Worm (Caenorhabditis elegans): ENCODE measurements around the gene F53F4.7.

F53F4.7 gene

ce11 chrV:13584484-13584883 is 29.3 kb downstream of the F53F4.7 start, which contains the start of gene F53F4.1:
Gene F53F4.1 (plus strand): TSS chrV:13584784.
- no peak for TF ChIP-seq lin-15B (tag; optimal IDR thresholded peaks at IDR 0.05)
- TF ChIP-seq mxl-2 (GFP tag; conservative IDR thresholded peaks at IDR 0.05) = no peak

ce11 chrV:13580696-13581095 is 33.1 kb downstream of the F53F4.7 start, which contains the start of gene C50B8.5:
Gene C50B8.5 (plus strand): TSS chrV:13580968.
- TF ChIP-seq nhr-6 (tag; optimal IDR thresholded peaks at IDR 0.05) = peak; percentile 88
- TF ChIP-seq ctbp-1 (GFP tag; IDR thresholded peaks at IDR 0.05) = no peak
- TF ChIP-seq pqm-1 (tag; optimal IDR thresholded peaks at IDR 0.05) = peak; percentile 63
- TF ChIP-seq duxl-1 (tag; optimal IDR thresholded peaks at IDR 0.05; ENCODE audit: poor library complexity) = peak; percentile 0
- peak; percentile 8 for TF ChIP-seq mep-1 (tag; optimal IDR thresholded peaks at IDR 0.05)
- TF ChIP-seq unc-62 (GFP tag; optimal IDR thresholded peaks at IDR 0.05 in 1 of 2) = peak in 1 of 2 experiments; percentile 85
- no peak for TF ChIP-seq unc-62 (tag; optimal IDR thresholded peaks at IDR 0.05)
- TF ChIP-seq ztf-11 (tag; optimal IDR thresholded peaks at IDR 0.05) = no peak
- TF ChIP-seq dmd-6 (GFP tag; IDR thresholded peaks at IDR 0.05) = peak; percentile 8; the same call in 1 of the 2 replicates
- peak; percentile 53 for TF ChIP-seq mes-2 (tag; optimal IDR thresholded peaks at IDR 0.05; ENCODE audit: poor library complexity, severe bottlenecking)
- TF ChIP-seq aha-1 (tag) = no peak
- no peak for TF ChIP-seq hmg-1.1 (GFP tag; IDR thresholded peaks at IDR 0.05)
- TF ChIP-seq daf-19 (GFP tag; conservative IDR thresholded peaks at IDR 0.05) = no peak
- TF ChIP-seq dve-1 (tag; optimal IDR thresholded peaks at IDR 0.05; ENCODE audit: insufficient read depth) = peak; percentile 65
- TF ChIP-seq daf-16 (GFP tag; optimal IDR thresholded peaks at IDR 0.05) = no peak
- peak; percentile 70 for TF ChIP-seq daf-16 (tag; optimal IDR thresholded peaks at IDR 0.05)
- no peak for TF ChIP-seq lin-38 (GFP tag; IDR thresholded peaks at IDR 0.05)

ce11 chrV:13578637-13579036 is 35.1 kb downstream of the F53F4.7 start, which contains the start of gene C50B8.6:
Gene C50B8.6 (plus strand): TSS chrV:13578972.
- TF ChIP-seq lir-3 (tag; optimal IDR thresholded peaks at IDR 0.05) (no peak), nhr-6 (tag; optimal IDR thresholded peaks at IDR 0.05) (no peak), hlh-11 (tag; optimal IDR thresholded peaks at IDR 0.05) (peak; percentile 36), nhr-28 (tag; optimal IDR thresholded peaks at IDR 0.05) (peak; percentile 50), dmd-6 (GFP tag; IDR thresholded peaks at IDR 0.05) (peak; percentile 41; the same call in 1 of the 2 replicates), daf-16 (GFP tag; optimal IDR thresholded peaks at IDR 0.05) (no peak), daf-16 (tag; optimal IDR thresholded peaks at IDR 0.05) (peak; percentile 77), dve-1 (tag; optimal IDR thresholded peaks at IDR 0.05; ENCODE audit: insufficient read depth) (peak; percentile 34), unc-62 (GFP tag; optimal IDR thresholded peaks at IDR 0.05 in 1 of 2) (peak in 1 of 2 experiments; percentile 64), unc-62 (tag; optimal IDR thresholded peaks at IDR 0.05) (no peak), mxl-3 (GFP tag; optimal IDR thresholded peaks at IDR 0.05) (peak; percentile 26), pqm-1 (tag; optimal IDR thresholded peaks at IDR 0.05) (peak; percentile 91)

- TF ChIP-seq hlh-30 (tag; optimal IDR thresholded peaks at IDR 0.05; ENCODE audit: insufficient read depth) (no peak), daf-8 (GFP tag; IDR thresholded peaks at IDR 0.05) (no peak), nhr-28 (tag; optimal IDR thresholded peaks at IDR 0.05) (peak; percentile 18), fos-1 (tag; optimal IDR thresholded peaks at IDR 0.05) (no peak), zip-2 (tag; optimal IDR thresholded peaks at IDR 0.05) (no peak), ceh-28 (tag; optimal IDR thresholded peaks at IDR 0.05) (no peak), php-3 (GFP tag; IDR thresholded peaks at IDR 0.05) (no peak), ceh-32 (tag; optimal IDR thresholded peaks at IDR 0.05; ENCODE audit: poor library complexity) (no peak), unc-130 (GFP tag; optimal IDR thresholded peaks at IDR 0.05) (no peak), ctbp-1 (GFP tag; IDR thresholded peaks at IDR 0.05) (no peak), F49E8.2 (tag; optimal IDR thresholded peaks at IDR 0.05; ENCODE audit: borderline replicate concordance) (no peak), ces-1 (GFP tag; optimal IDR thresholded peaks at IDR 0.05) (no peak), ZK546.5 (tag; optimal IDR thresholded peaks at IDR 0.05) (no peak), pqm-1 (tag; optimal IDR thresholded peaks at IDR 0.05) (peak; percentile 58), hlh-11 (tag; optimal IDR thresholded peaks at IDR 0.05) (no peak), mdt-29 (GFP tag; IDR thresholded peaks at IDR 0.05) (no peak), ceh-44 (GFP tag; IDR thresholded peaks at IDR 0.05) (no peak), spr-1 (tag; optimal IDR thresholded peaks at IDR 0.05) (no peak), zfp-2 (tag; optimal IDR thresholded peaks at IDR 0.05) (no peak), dmd-6 (GFP tag; IDR thresholded peaks at IDR 0.05) (peak; percentile 64; the same call in 1 of the 2 replicates), ztf-7 (tag; optimal IDR thresholded peaks at IDR 0.05) (no peak), lin-1 (GFP tag; IDR thresholded peaks at IDR 0.05) (no peak), T26A8.4 (GFP tag; IDR thresholded peaks at IDR 0.05) (no peak), sdz-12 (GFP tag; optimal IDR thresholded peaks at IDR 0.05) (no peak), set-16 (GFP tag; IDR thresholded peaks at IDR 0.05) (no peak), dmd-8 (GFP tag; IDR thresholded peaks at IDR 0.05) (no peak), nhr-111 (GFP tag; optimal IDR thresholded peaks at IDR 0.05) (no peak)
Measured at ce11 chrV:13577463-13577862, 36.3 kb downstream of the F53F4.7 start.

Data from whole organism, L4 larva.